Fruit fly (Drosophila melanogaster): ENCODE data around the gene RpS21.

Gene RpS21

dm6 chr2L:2883703-2884294 is 27.9 kb downstream of the RpS21 start (continued):
- TF ChIP-seq CG14965 (GFP tag; optimal IDR thresholded peaks at IDR 0.05; ENCODE audit: borderline replicate concordance) (no peak), ranshi (GFP tag; IDR thresholded peaks at IDR 0.05) (peak; percentile 18; the same call in 1 of the 2 replicates)

dm6 chr2L:2884683-2885502 is 29.0 kb downstream of the RpS21 start:
- no peak for TF ChIP-seq CG13123 (GFP tag; optimal IDR thresholded peaks at IDR 0.05)
- TF ChIP-seq H2.0 (GFP tag; IDR thresholded peaks at IDR 0.05): 0 out of 2 replicates have a peak, but pooled peaks have one; percentile 19
- peak; percentile 65; the same call in 2 of the 3 replicates for TF ChIP-seq ken (GFP tag; IDR thresholded peaks at IDR 0.05)
- TF ChIP-seq Poxn (GFP tag; IDR thresholded peaks at IDR 0.05): no peak
- TF ChIP-seq Ravus (GFP tag; IDR thresholded peaks at IDR 0.05): no peak
- no peak for TF ChIP-seq hth (optimal IDR thresholded peaks at IDR 0.05)
- TF ChIP-seq trem (tag; optimal IDR thresholded peaks at IDR 0.05): peak; percentile 34
- TF ChIP-seq CG2129 (GFP tag; IDR thresholded peaks at IDR 0.05; ENCODE audit: partially characterized antibody): no peak
- TF ChIP-seq Med (GFP tag): peak; percentile 96
- TF ChIP-seq pita (GFP tag; optimal IDR thresholded peaks at IDR 0.05): no peak
- TF ChIP-seq fu2 (GFP tag; optimal IDR thresholded peaks at IDR 0.05): no peak
- no peak for TF ChIP-seq CG10274 (GFP tag; optimal IDR thresholded peaks at IDR 0.05)
- peak; percentile 58 for TF ChIP-seq slbo (GFP tag; IDR thresholded peaks at IDR 0.05)
- peak in 1 of 3 experiments; percentile 47 for TF ChIP-seq lola (GFP tag; optimal IDR thresholded peaks at IDR 0.05)
- TF ChIP-seq Sin3A (optimal IDR thresholded peaks at IDR 0.05): no peak
- no peak for TF ChIP-seq CG4424 (GFP tag; optimal IDR thresholded peaks at IDR 0.05)
- no peak for TF ChIP-seq lbe (GFP tag; optimal IDR thresholded peaks at IDR 0.05)
- 0 out of 2 replicates have a peak, but pooled peaks have one; percentile 37 for TF ChIP-seq ranshi (GFP tag; IDR thresholded peaks at IDR 0.05)
- TF ChIP-seq tup (GFP tag; optimal IDR thresholded peaks at IDR 0.05): no peak
- no peak for TF ChIP-seq vfl (GFP tag; optimal IDR thresholded peaks at IDR 0.05)
- no peak for TF ChIP-seq CG6689 (GFP tag; IDR thresholded peaks at IDR 0.05)
- peak; percentile 52; the same call in 1 of the 3 replicates for TF ChIP-seq mld (GFP tag; IDR thresholded peaks at IDR 0.05; ENCODE audit: partially characterized antibody)
- peak; percentile 51; the same call in 1 of the 2 replicates for TF ChIP-seq CG4360 (GFP tag; IDR thresholded peaks at IDR 0.05)
- TF ChIP-seq CG18764 (GFP tag; optimal IDR thresholded peaks at IDR 0.05): no peak
- TF ChIP-seq Abd-B (GFP tag; optimal IDR thresholded peaks at IDR 0.05): peak; percentile 5
- TF ChIP-seq CG9727 (GFP tag; optimal IDR thresholded peaks at IDR 0.05): peak; percentile 39
- peak; percentile 56; the same call in 1 of the 2 replicates for TF ChIP-seq amos (GFP tag; IDR thresholded peaks at IDR 0.05; ENCODE audit: partially characterized antibody)
- TF ChIP-seq CG4282 (GFP tag; optimal IDR thresholded peaks at IDR 0.05): no peak
- no peak for TF ChIP-seq trh (GFP tag; optimal IDR thresholded peaks at IDR 0.05)
- peak; percentile 33 for TF ChIP-seq Nf-YC (tag; optimal IDR thresholded peaks at IDR 0.05)
- peak; percentile 53 for TF ChIP-seq CG7556 (GFP tag; optimal IDR thresholded peaks at IDR 0.05)
- TF ChIP-seq CG30020 (tag; optimal IDR thresholded peaks at IDR 0.05): peak; percentile 32
- no peak for TF ChIP-seq so (GFP tag; IDR thresholded peaks at IDR 0.05)
- peak; percentile 57 for TF ChIP-seq kni (GFP tag; optimal IDR thresholded peaks at IDR 0.05)
- peak; percentile 41 for TF ChIP-seq MESR4 (GFP tag; optimal IDR thresholded peaks at IDR 0.05)
- peak; percentile 36 for TF ChIP-seq pho (GFP tag; optimal IDR thresholded peaks at IDR 0.05)
- no peak for TF ChIP-seq Doc3 (GFP tag; IDR thresholded peaks at IDR 0.05; ENCODE audit: partially characterized antibody)
- no peak for TF ChIP-seq fd96Cb (tag; optimal IDR thresholded peaks at IDR 0.05)
- peak; percentile 49 for TF ChIP-seq Drgx (GFP tag; IDR thresholded peaks at IDR 0.05)
- peak; percentile 93 for TF ChIP-seq Jarid2 (GFP tag; optimal IDR thresholded peaks at IDR 0.05)
- peak; percentile 62 for TF ChIP-seq NfI (GFP tag; optimal IDR thresholded peaks at IDR 0.05)
- peak; percentile 37; the same call in 1 of the 2 replicates for TF ChIP-seq E2f1 (GFP tag; IDR thresholded peaks at IDR 0.05)
- TF ChIP-seq CG7786 (GFP tag; optimal IDR thresholded peaks at IDR 0.05): no peak
- TF ChIP-seq zfh2 (GFP tag; optimal IDR thresholded peaks at IDR 0.05): peak; percentile 11
- TF ChIP-seq Pdp1 (GFP tag; optimal IDR thresholded peaks at IDR 0.05): peak in 1 of 2 experiments; percentile 14

All from whole organism, embryonic.